Fruit fly (Drosophila melanogaster) whole organism, embryonic: Measurements from ENCODE around the gene CG7728.

Experiments used
- B-H1 ChIP-seq: fragments of 200-800 bp; sonication (Bioruptor generic); IDR thresholded peaks from 3 replicates; pipeline ENCODE4 v1.3.6; 2022; ENCODE audit warnings: missing biosample characterization, missing genetic modification characterization
- Bgb ChIP-seq: fragments of 200-800 bp; sonication (Bioruptor generic); IDR thresholded peaks from 2 replicates; pipeline ENCODE4 v1.3.6; 2022; ENCODE audit warnings: missing biosample characterization, missing genetic modification characterization; ENCODE audit not compliant: partially characterized antibody
- Bteb2 ChIP-seq: fragments of 200-800 bp; sonication (Bioruptor generic); optimal IDR thresholded peaks from 2 replicates; lab custom pipeline; 2016; ENCODE audit warnings: missing biosample characterization, missing genetic modification characterization
- CG10431 ChIP-seq: fragments of 200-800 bp; sonication (Bioruptor generic); optimal IDR thresholded peaks from 3 replicates; lab custom pipeline; 2018; ENCODE audit warnings: missing biosample characterization, mild to moderate bottlenecking, missing genetic modification characterization
- CG10543 ChIP-seq: fragments of 200-800 bp; sonication (Bioruptor generic); optimal IDR thresholded peaks from 3 replicates; lab custom pipeline; 2017; ENCODE audit warnings: missing biosample characterization, mild to moderate bottlenecking, missing genetic modification characterization, moderate library complexity
- CG12769 ChIP-seq: fragments of 200-800 bp; sonication (Bioruptor generic); optimal IDR thresholded peaks from 2 replicates; lab custom pipeline; 2019; ENCODE audit warnings: missing biosample characterization, mild to moderate bottlenecking, missing genetic modification characterization, moderate library complexity
- CG14014 ChIP-seq: fragments of 200-800 bp; sonication (Bioruptor generic); IDR thresholded peaks from 2 replicates; pipeline ENCODE4 v1.3.6; 2022; ENCODE audit warnings: missing biosample characterization, missing genetic modification characterization
- CG14441 ChIP-seq: fragments of 200-800 bp; sonication (Bioruptor generic); IDR thresholded peaks from 2 replicates; pipeline ENCODE4 v1.3.6; 2022; ENCODE audit warnings: missing biosample characterization, missing genetic modification characterization
- CG17612 ChIP-seq: fragments of 200-800 bp; sonication (Bioruptor generic); IDR thresholded peaks from 2 replicates; pipeline ENCODE4 v1.3.6; 2022; ENCODE audit warnings: missing biosample characterization, missing genetic modification characterization
- CG2129 ChIP-seq: fragments of 200-800 bp; sonication (Bioruptor generic); IDR thresholded peaks from 2 replicates; pipeline ENCODE4 v1.3.6; 2022; ENCODE audit warnings: missing biosample characterization, missing genetic modification characterization; ENCODE audit not compliant: partially characterized antibody
- CG2678 ChIP-seq: fragments of 200-800 bp; sonication (Bioruptor generic); optimal IDR thresholded peaks from 3 replicates; lab custom pipeline; 2019; ENCODE audit warnings: missing biosample characterization, mild to moderate bottlenecking, missing genetic modification characterization, moderate library complexity
- CG3838 ChIP-seq: fragments of 200-800 bp; sonication (Bioruptor generic); optimal IDR thresholded peaks from 3 replicates; lab custom pipeline; 2016; ENCODE audit warnings: missing biosample characterization, missing genetic modification characterization
- CG3847 ChIP-seq: fragments of 200-800 bp; sonication (Bioruptor generic); IDR thresholded peaks from 2 replicates; pipeline ENCODE4 v1.3.6; 2022; ENCODE audit warnings: missing biosample characterization, missing genetic modification characterization
- CG4360 ChIP-seq: fragments of 200-800 bp; sonication (Bioruptor generic); IDR thresholded peaks from 2 replicates; pipeline ENCODE4 v1.3.6; 2022; ENCODE audit warnings: missing biosample characterization, missing genetic modification characterization
- CG6175 ChIP-seq: fragments of 200-800 bp; sonication (Bioruptor generic); IDR thresholded peaks from 3 replicates; pipeline ENCODE4 v1.3.6; 2022; ENCODE audit warnings: missing biosample characterization, missing genetic modification characterization
- CG7928 ChIP-seq: fragments of 200-800 bp; sonication (Bioruptor generic); optimal IDR thresholded peaks from 2 replicates; lab custom pipeline; 2017; ENCODE audit warnings: missing biosample characterization, mild to moderate bottlenecking, missing genetic modification characterization
- CG9817 ChIP-seq: fragments of 200-800 bp; sonication (Bioruptor generic); optimal IDR thresholded peaks from 2 replicates; lab custom pipeline; 2018; ENCODE audit warnings: missing biosample characterization, mild to moderate bottlenecking, missing genetic modification characterization, moderate library complexity
- CoRest ChIP-seq: fragments of 200-800 bp; sonication (Bioruptor generic); optimal IDR thresholded peaks from 3 replicates; lab custom pipeline; 2018; ENCODE audit warnings: missing biosample characterization, mild to moderate bottlenecking, missing genetic modification characterization, moderate library complexity
- Deaf1 ChIP-seq: fragments of 200-800 bp; optimal IDR thresholded peaks from 3 replicates; lab custom pipeline; 2019; ENCODE audit warnings: missing biosample characterization, mild to moderate bottlenecking, missing genetic modification characterization, moderate library complexity
- Drgx ChIP-seq: fragments of 200-800 bp; sonication (Bioruptor generic); IDR thresholded peaks from 2 replicates; pipeline ENCODE4 v1.3.6; 2022; ENCODE audit warnings: missing biosample characterization, missing genetic modification characterization
- Eip74EF ChIP-seq, 2 experiments: fragments of 200-800 bp in 1 of 2; fragments of >200 bp in 1 of 2; sonication (Bioruptor generic) in 1 of 2; optimal IDR thresholded peaks; 2 replicates each; lab custom pipeline; 2017 to 2019; ENCODE audit warnings: missing biosample characterization in 2 of 2, missing genetic modification characterization in 2 of 2, mild to moderate bottlenecking in 1 of 2, moderate library complexity in 1 of 2
- Ets65A ChIP-seq: fragments of 200-800 bp; sonication (Bioruptor generic); peaks from one replicate; lab custom pipeline; 2016; ENCODE audit warnings: missing biosample characterization, missing genetic modification characterization
- H2.0 ChIP-seq: fragments of 200-800 bp; sonication (Bioruptor generic); IDR thresholded peaks from 2 replicates; pipeline ENCODE4 v1.3.6; 2022; ENCODE audit warnings: missing biosample characterization, missing genetic modification characterization
- Hmx ChIP-seq: fragments of 200-800 bp; sonication (Bioruptor generic); optimal IDR thresholded peaks from 2 replicates; lab custom pipeline; 2016; ENCODE audit warnings: missing biosample characterization, missing genetic modification characterization
- Hr3 ChIP-seq: fragments of 200-800 bp; sonication (Bioruptor generic); optimal IDR thresholded peaks from 3 replicates; lab custom pipeline; 2016; ENCODE audit warnings: missing biosample characterization, missing genetic modification characterization
- Kr ChIP-seq: fragments of 200-800 bp; sonication (Bioruptor generic); optimal IDR thresholded peaks from 2 replicates; lab custom pipeline; 2017; ENCODE audit warnings: missing biosample characterization, mild to moderate bottlenecking, missing genetic modification characterization
- Lpt ChIP-seq: fragments of >200 bp; optimal IDR thresholded peaks from 2 replicates; lab custom pipeline; 2018; ENCODE audit warnings: missing biosample characterization, missing genetic modification characterization
- Opbp ChIP-seq: fragments of 200-800 bp; sonication (Bioruptor generic); IDR thresholded peaks from 3 replicates; pipeline ENCODE4 v1.3.6; 2022; ENCODE audit warnings: missing biosample characterization, missing genetic modification characterization; ENCODE audit not compliant: partially characterized antibody
- Sry-β ChIP-seq: fragments of 200-800 bp; sonication (Bioruptor generic); optimal IDR thresholded peaks from 2 replicates; lab custom pipeline; 2018; ENCODE audit warnings: missing biosample characterization, mild to moderate bottlenecking, missing genetic modification characterization, moderate library complexity
- ato ChIP-seq: fragments of 200-800 bp; sonication (Bioruptor generic); IDR thresholded peaks from 2 replicates; pipeline ENCODE4 v1.3.6; 2022; ENCODE audit warnings: missing biosample characterization, missing genetic modification characterization; ENCODE audit not compliant: partially characterized antibody
- btn ChIP-seq: fragments of 200-800 bp; sonication (Bioruptor generic); optimal IDR thresholded peaks from 2 replicates; lab custom pipeline; 2016; ENCODE audit warnings: missing biosample characterization, missing genetic modification characterization
- chinmo ChIP-seq: fragments of 200-800 bp; sonication (Bioruptor generic); IDR thresholded peaks from 4 replicates; pipeline ENCODE4 v1.3.6; 2022; ENCODE audit warnings: missing biosample characterization, missing genetic modification characterization; ENCODE audit not compliant: partially characterized antibody
- chm ChIP-seq: fragments of 200-800 bp; sonication (Bioruptor generic); IDR thresholded peaks from 2 replicates; pipeline ENCODE4 v1.3.6; 2022; ENCODE audit warnings: missing biosample characterization, missing genetic modification characterization
- chn ChIP-seq: fragments of 200-800 bp; sonication (Bioruptor generic); optimal IDR thresholded peaks from 2 replicates; lab custom pipeline; 2016; ENCODE audit warnings: missing biosample characterization, missing genetic modification characterization
- ci ChIP-seq: fragments of 200-800 bp; sonication (Bioruptor generic); IDR thresholded peaks from 3 replicates; pipeline ENCODE4 v1.3.6; 2022; ENCODE audit warnings: missing biosample characterization, missing genetic modification characterization
- crol ChIP-seq: fragments of 200-800 bp; sonication (Bioruptor generic); IDR thresholded peaks from 2 replicates; pipeline ENCODE4 v1.3.6; 2022; ENCODE audit warnings: missing biosample characterization, missing genetic modification characterization
- dati ChIP-seq: fragments of 200-800 bp; sonication (Bioruptor generic); IDR thresholded peaks from 2 replicates; pipeline ENCODE4 v1.3.6; 2022; ENCODE audit warnings: missing biosample characterization, missing genetic modification characterization
- fru ChIP-seq: fragments of >200 bp; optimal IDR thresholded peaks from 2 replicates; lab custom pipeline; 2017
- kah ChIP-seq: fragments of 200-800 bp; sonication (Bioruptor generic); optimal IDR thresholded peaks from 2 replicates; lab custom pipeline; 2018; ENCODE audit warnings: missing biosample characterization, mild to moderate bottlenecking, missing genetic modification characterization
- peb ChIP-seq: fragments of 200-800 bp; sonication (Bioruptor generic); IDR thresholded peaks from 2 replicates; pipeline ENCODE4 v1.3.6; 2022; ENCODE audit warnings: missing biosample characterization, missing genetic modification characterization
- phol ChIP-seq: fragments of 200-800 bp; sonication (Bioruptor generic); optimal IDR thresholded peaks from 3 replicates; lab custom pipeline; 2018; ENCODE audit warnings: missing biosample characterization, mild to moderate bottlenecking, missing genetic modification characterization, moderate library complexity
- ro ChIP-seq: fragments of 200-800 bp; sonication (Bioruptor generic); IDR thresholded peaks from 2 replicates; pipeline ENCODE4 v1.3.6; 2022; ENCODE audit warnings: missing biosample characterization, missing genetic modification characterization
- sd ChIP-seq: fragments of 200-800 bp; sonication (Bioruptor generic); optimal IDR thresholded peaks from 3 replicates; lab custom pipeline; 2018; ENCODE audit warnings: missing biosample characterization, mild to moderate bottlenecking, missing genetic modification characterization, moderate library complexity
- seq ChIP-seq: fragments of 200-800 bp; sonication (Bioruptor generic); IDR thresholded peaks from 2 replicates; pipeline ENCODE4 v1.3.6; 2022; ENCODE audit warnings: missing biosample characterization, missing genetic modification characterization
- so ChIP-seq: fragments of 200-800 bp; sonication (Bioruptor generic); IDR thresholded peaks from 3 replicates; pipeline ENCODE4 v1.3.6; 2022; ENCODE audit warnings: missing biosample characterization, missing genetic modification characterization
- sr ChIP-seq: fragments of 200-800 bp; sonication (Bioruptor generic); IDR thresholded peaks from 3 replicates; pipeline ENCODE4 v1.3.6; 2022; ENCODE audit warnings: missing biosample characterization, missing genetic modification characterization
- twi ChIP-seq: fragments of 200-800 bp; optimal IDR thresholded peaks from 2 replicates; lab custom pipeline; 2019; ENCODE audit warnings: missing biosample characterization, mild to moderate bottlenecking, missing genetic modification characterization, moderate library complexity
- z ChIP-seq: fragments of 200-800 bp; sonication (Bioruptor generic); IDR thresholded peaks from 3 replicates; pipeline ENCODE4 v1.3.6; 2022; ENCODE audit warnings: missing biosample characterization, missing genetic modification characterization
- zfh2 ChIP-seq: fragments of 200-800 bp; sonication (Bioruptor generic); optimal IDR thresholded peaks from 2 replicates; lab custom pipeline; 2016; ENCODE audit warnings: missing biosample characterization, missing genetic modification characterization

CG7728 gene

dm6 chr3L:17044799-17045198 lies 28.5 kb downstream of the CG7728 start, which contains the start of gene Pop5 (continued):
- TF ChIP-seq phol (tag; lab: Kevin White, UChicago) (peak; percentile 54), fru (no peak), Bteb2 (GFP tag; lab: Kevin White, UChicago) (no peak), Lpt (no peak), ro (no peak), btn (GFP tag; lab: Kevin White, UChicago) (no peak), Sry-β (GFP tag; lab: Kevin White, UChicago) (no peak), CG9817 (tag; lab: Kevin White, UChicago) (peak; percentile 1), CG4360 (no peak), seq (GFP tag; lab: Robert Waterston, UW) (no peak), crol (no peak), peb (GFP tag; lab: Robert Waterston, UW) (no peak), chm (no peak), CG17612 (GFP tag; lab: Robert Waterston, UW) (no peak), Eip74EF (GFP tag; optimal IDR thresholded peaks at IDR 0.05; lab: Kevin White, UChicago) (peak in 1 of 2 experiments; percentile 52), H2.0 (GFP tag; lab: Robert Waterston, UW) (no peak), Kr (GFP tag; lab: Kevin White, UChicago) (no peak), CG2129 (GFP tag; lab: Robert Waterston, UW) (no peak), Hr3 (GFP tag; lab: Kevin White, UChicago) (no peak), chn (GFP tag; lab: Kevin White, UChicago) (no peak), B-H1 (GFP tag; lab: Robert Waterston, UW) (no peak), Drgx (GFP tag; lab: Robert Waterston, UW) (0 out of 2 replicates have a peak, but pooled peaks have one; percentile 19), CG2678 (tag; lab: Kevin White, UChicago) (no peak), CoRest (tag; lab: Kevin White, UChicago) (peak; percentile 69)
- TF ChIP-seq, all 482 proteins: peak for 101

dm6 chr3L:17045431-17046238 lies 29.3 kb downstream of the CG7728 start, which contains the start of gene TpnC73F:
TSS of gene TpnC73F (plus strand) at chr3L:17046063.
- TF ChIP-seq so = peak; percentile 67; the same call in 1 of the 3 replicates
- TF ChIP-seq kah = peak; percentile 51
- peak; percentile 11 for TF ChIP-seq Ets65A (GFP tag; lab: Kevin White, UChicago)
- no peak for TF ChIP-seq Hmx (GFP tag; lab: Kevin White, UChicago)
- TF ChIP-seq z = 0 out of 3 replicates have a peak, but pooled peaks have one; percentile 35
- TF ChIP-seq dati (GFP tag; lab: Robert Waterston, UW) = no peak
- peak; percentile 2 for TF ChIP-seq CG7928 (GFP tag; lab: Kevin White, UChicago)
- peak; percentile 96 for TF ChIP-seq CG12769 (tag; lab: Kevin White, UChicago)
- 0 out of 4 replicates have a peak, but pooled peaks have one; percentile 42 for TF ChIP-seq chinmo (GFP tag; lab: Robert Waterston, UW)
- TF ChIP-seq CG10431 (GFP tag; lab: Kevin White, UChicago) = no peak
- peak; percentile 59; the same call in 1 of the 2 replicates for TF ChIP-seq crol
- no peak for TF ChIP-seq CG3838 (GFP tag; lab: Kevin White, UChicago)
- no peak for TF ChIP-seq Opbp (GFP tag; lab: Robert Waterston, UW)
- 0 out of 2 replicates have a peak, but pooled peaks have one; percentile 23 for TF ChIP-seq CG14441
- peak; percentile 14; the same call in 1 of the 2 replicates for TF ChIP-seq CG3847 (GFP tag; lab: Robert Waterston, UW)
- TF ChIP-seq ci = 0 out of 3 replicates have a peak, but pooled peaks have one; percentile 49
- TF ChIP-seq twi (tag; lab: Kevin White, UChicago) = peak; percentile 57
- TF ChIP-seq CG6175 (GFP tag; lab: Robert Waterston, UW) = peak; percentile 59; the same call in 1 of the 3 replicates
- TF ChIP-seq CG10543 (GFP tag; lab: Kevin White, UChicago) = peak; percentile 95
- peak; percentile 78 for TF ChIP-seq sd (tag; lab: Kevin White, UChicago)
- peak; percentile 91 for TF ChIP-seq Deaf1
- no peak for TF ChIP-seq ato (GFP tag; lab: Robert Waterston, UW)
- TF ChIP-seq sr (GFP tag; lab: Robert Waterston, UW) = peak; percentile 98
- 0 out of 2 replicates have a peak, but pooled peaks have one; percentile 22 for TF ChIP-seq Bgb (GFP tag; lab: Robert Waterston, UW)
- TF ChIP-seq zfh2 = no peak
- TF ChIP-seq CG14014 (GFP tag; lab: Robert Waterston, UW) = no peak
- TF ChIP-seq, all 482 proteins: peak for 18
